Fruit fly (Drosophila melanogaster): Measurements from ENCODE around the gene CG9300.

dm6 chr3L:19575650-19576049 lies 23.4 kb downstream of the CG9300 start:
- TF ChIP-seq CG1621 (tag; optimal IDR thresholded peaks at IDR 0.05) (no peak), CG11902 (GFP tag; optimal IDR thresholded peaks at IDR 0.05) (no peak), CG11294 (GFP tag; IDR thresholded peaks at IDR 0.05) (no peak), fd85E (GFP tag; optimal IDR thresholded peaks at IDR 0.05) (no peak)
